Worm (Caenorhabditis elegans) whole organism, L4 larva: Measurements from ENCODE around the gene C45G9.6.

Experiments used
- D1046.2 ChIP-seq: fragments of 200-800 bp; sonication (Bioruptor generic); IDR thresholded peaks from 2 replicates; pipeline ENCODE4 v1.3.6; 2022; ENCODE audit warnings: missing genetic modification characterization, missing compliant biosample characterization
- R02D3.7 ChIP-seq: fragments of 150-350 bp; sonication (generic microtip); optimal IDR thresholded peaks from 3 replicates; lab custom pipeline; 2014; ENCODE audit warnings: missing biosample characterization, missing genetic modification characterization
- ceh-82 ChIP-seq: sonication (generic microtip); optimal IDR thresholded peaks from 2 replicates; lab custom pipeline; 2017; ENCODE audit warnings: missing biosample characterization, missing genetic modification characterization
- cey-2 ChIP-seq: sonication (generic microtip); optimal IDR thresholded peaks from 3 replicates; lab custom pipeline; 2017; ENCODE audit warnings: missing genetic modification characterization, mild to moderate bottlenecking, missing compliant biosample characterization, antibody characterized with exemption, borderline replicate concordance; ENCODE audit not compliant: insufficient read depth
- fos-1 ChIP-seq: fragments of 150-350 bp; optimal IDR thresholded peaks from 2 replicates; lab custom pipeline; 2014; ENCODE audit warnings: missing biosample characterization, missing genetic modification characterization
- mxl-3 ChIP-seq: fragments of 200-800 bp; sonication (Bioruptor generic); optimal IDR thresholded peaks from 2 replicates; lab custom pipeline; 2018; ENCODE audit warnings: mild to moderate bottlenecking, missing genetic modification characterization, missing compliant biosample characterization
- nhr-11 ChIP-seq: fragments of 150-350 bp; optimal IDR thresholded peaks from 2 replicates; lab custom pipeline; 2014; ENCODE audit warnings: missing biosample characterization, missing genetic modification characterization
- nhr-25 ChIP-seq: sonication (generic microtip); optimal IDR thresholded peaks from 2 replicates; lab custom pipeline; 2017; ENCODE audit warnings: missing genetic modification characterization, mild to moderate bottlenecking, missing compliant biosample characterization, antibody characterized with exemption, moderate library complexity, borderline replicate concordance; ENCODE audit not compliant: insufficient read depth
- pha-4 ChIP-seq, 2 experiments: fragments of 150-350 bp in 1 of 2; fragments of 200-800 bp in 1 of 2; sonication (Bioruptor generic) in 1 of 2; IDR thresholded peaks in 1 of 2; optimal IDR thresholded peaks in 1 of 2; 2 replicates each; pipeline versions ENCODE4 v1.3.6 to Lab custom; 2014 to 2022; ENCODE audit warnings: missing genetic modification characterization in 2 of 2, missing genetic modification reagents in 2 of 2, missing biosample characterization in 1 of 2, missing compliant biosample characterization in 1 of 2
- sdz-12 ChIP-seq: fragments of 200-800 bp; sonication (Bioruptor generic); optimal IDR thresholded peaks from 2 replicates; lab custom pipeline; 2018; ENCODE audit warnings: mild to moderate bottlenecking, missing genetic modification characterization, missing compliant biosample characterization
- unc-62 ChIP-seq, 3 experiments: fragments of 150-350 bp in 1 of 3; sonication (generic microtip); optimal IDR thresholded peaks in 2 of 3; peaks in 1 of 3; 1 replicate in 1 of 3; 2 replicates in 2 of 3; lab custom pipeline; 2014 to 2017; ENCODE audit warnings: missing biosample characterization in 3 of 3, missing genetic modification characterization in 3 of 3, missing genetic modification reagents in 3 of 3, missing genotype in 1 of 3
- zfp-2 ChIP-seq: sonication (generic microtip); optimal IDR thresholded peaks from 2 replicates; lab custom pipeline; 2016; ENCODE audit warnings: mild to moderate bottlenecking, missing genetic modification characterization, missing compliant biosample characterization

DNA sequence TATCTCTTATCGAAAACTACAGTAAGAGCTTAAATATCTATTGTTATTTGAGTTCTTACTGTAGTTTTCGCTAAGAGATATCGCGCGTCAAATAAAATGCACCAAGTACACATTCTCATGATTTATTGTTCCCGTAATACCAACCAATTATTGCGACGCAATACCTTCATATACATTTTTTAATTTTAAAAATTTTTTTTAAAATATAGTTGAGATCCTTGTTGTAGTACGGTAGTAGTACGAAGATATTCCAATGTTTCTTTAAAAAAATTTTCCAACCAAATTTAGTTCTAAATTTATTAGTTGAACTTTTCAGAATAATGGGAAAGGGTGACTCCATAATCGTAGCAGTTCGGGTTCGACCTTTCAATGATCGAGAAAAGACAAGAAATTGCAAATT, 5.6 kb upstream of the C45G9.6 start, which contains the start of gene klp-6:
- TF ChIP-seq nhr-25 (tag; lab: Kevin White, UChicago) (no peak), mxl-3 (GFP tag; lab: Kevin White, UChicago) (no peak), sdz-12 (GFP tag; lab: Kevin White, UChicago) (no peak), fos-1 (tag; lab: Kevin White, UChicago) (no peak), ceh-82 (no peak), pha-4 (GFP tag; IDR thresholded peaks at IDR 0.05; lab: Robert Waterston, UW) (no peak), pha-4 (tag; optimal IDR thresholded peaks at IDR 0.05; lab: Kevin White, UChicago) (no peak), zfp-2 (tag; lab: Kevin White, UChicago) (no peak), R02D3.7 (tag; lab: Kevin White, UChicago) (no peak), unc-62 (GFP tag; optimal IDR thresholded peaks at IDR 0.05 in 1 of 2; lab: Kevin White, UChicago) (no peak), unc-62 (tag; optimal IDR thresholded peaks at IDR 0.05; lab: Kevin White, UChicago) (no peak), nhr-11 (no peak), cey-2 (tag; lab: Kevin White, UChicago) (no peak), D1046.2 (GFP tag; lab: Robert Waterston, UW) (no peak)
